Worm (Caenorhabditis elegans) whole organism, L4 larva: ENCODE results near the gene cyn-1.

Source experiments
- daf-19 ChIP-seq: fragments of 200-800 bp; sonication (Bioruptor generic); conservative IDR thresholded peaks from 2 replicates; pipeline ENCODE4 v1.3.6; 2022; ENCODE audit warnings: missing genetic modification characterization, missing compliant biosample characterization
- egl-27 ChIP-seq: sonication (generic microtip); optimal IDR thresholded peaks from 3 replicates; lab custom pipeline; 2017; ENCODE audit warnings: missing biosample characterization, missing genetic modification reagents, missing genetic modification characterization
- lim-7 ChIP-seq: fragments of 200-800 bp; sonication (Bioruptor generic); IDR thresholded peaks from 2 replicates; pipeline ENCODE4 v1.3.6; 2022; ENCODE audit warnings: missing genetic modification characterization, missing compliant biosample characterization
- mxl-3 ChIP-seq: fragments of 200-800 bp; sonication (Bioruptor generic); optimal IDR thresholded peaks from 2 replicates; lab custom pipeline; 2018; ENCODE audit warnings: mild to moderate bottlenecking, missing genetic modification characterization, missing compliant biosample characterization
- pha-4 ChIP-seq, 2 experiments: fragments of 150-350 bp in 1 of 2; fragments of 200-800 bp in 1 of 2; sonication (Bioruptor generic) in 1 of 2; IDR thresholded peaks in 1 of 2; optimal IDR thresholded peaks in 1 of 2; 2 replicates each; pipeline versions ENCODE4 v1.3.6 to Lab custom; 2014 to 2022; ENCODE audit warnings: missing genetic modification characterization in 2 of 2, missing genetic modification reagents in 2 of 2, missing biosample characterization in 1 of 2, missing compliant biosample characterization in 1 of 2
- zag-1 ChIP-seq: fragments of 150-350 bp; optimal IDR thresholded peaks from 2 replicates; lab custom pipeline; 2014; ENCODE audit warnings: missing biosample characterization, missing genetic modification characterization

DNA sequence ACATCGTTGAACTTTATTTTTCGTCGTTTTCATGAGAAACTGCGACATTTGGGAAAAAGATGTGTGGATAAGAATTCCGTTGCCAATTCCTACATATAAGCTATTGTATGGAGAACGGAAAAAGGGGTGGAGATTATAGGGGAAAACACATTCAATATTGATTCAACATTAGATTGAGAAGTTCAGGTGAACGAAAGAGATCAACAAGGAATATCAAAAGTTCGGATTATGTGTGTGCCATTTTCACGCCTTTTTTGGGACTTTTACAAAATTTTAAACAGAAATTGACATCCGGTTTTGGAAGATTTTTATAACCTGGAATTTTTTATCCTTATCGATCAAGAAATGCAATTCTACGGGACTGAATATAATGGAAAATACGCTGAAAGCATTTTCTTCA lies 28.1 kb upstream of the cyn-1 start, which contains the start of gene F47B8.5:
- TF ChIP-seq zag-1 (tag; lab: Kevin White, UChicago), result no peak
- TF ChIP-seq mxl-3, result no peak
- TF ChIP-seq pha-4 (GFP tag; IDR thresholded peaks at IDR 0.05; lab: Robert Waterston, UW), result no peak
- TF ChIP-seq pha-4 (tag; optimal IDR thresholded peaks at IDR 0.05; lab: Kevin White, UChicago), result no peak
- TF ChIP-seq egl-27 (tag; lab: Kevin White, UChicago), result no peak
- no peak for TF ChIP-seq lim-7 (GFP tag; lab: Robert Waterston, UW)
- TF ChIP-seq daf-19 (GFP tag; lab: Robert Waterston, UW), result no peak
